Worm (Caenorhabditis elegans) whole organism, late embryonic: ENCODE measurements around the gene srlf-10.

ENCODE experiments used
- K02D7.2 ChIP-seq: sonication (generic microtip); optimal IDR thresholded peaks from 2 replicates; lab custom pipeline; 2017; ENCODE audit warnings: mild to moderate bottlenecking, missing genetic modification characterization, missing compliant biosample characterization
- T23F11.4 ChIP-seq: fragments of 200-800 bp; sonication (Bioruptor generic); optimal IDR thresholded peaks from 2 replicates; lab custom pipeline; 2018; ENCODE audit warnings: mild to moderate bottlenecking, missing genetic modification characterization, missing compliant biosample characterization
- ceh-18 ChIP-seq: sonication (generic microtip); optimal IDR thresholded peaks from 2 replicates; lab custom pipeline; 2016; ENCODE audit warnings: missing genetic modification characterization, missing compliant biosample characterization
- ceh-19 ChIP-seq: fragments of 200-800 bp; sonication (Bioruptor generic); optimal IDR thresholded peaks from 2 replicates; lab custom pipeline; 2018; ENCODE audit warnings: mild to moderate bottlenecking, missing genetic modification characterization, missing compliant biosample characterization
- ceh-22 ChIP-seq: sonication (generic microtip); optimal IDR thresholded peaks from 2 replicates; lab custom pipeline; 2017; ENCODE audit warnings: missing biosample characterization, missing genetic modification characterization
- ceh-30 ChIP-seq: fragments of 150-350 bp; optimal IDR thresholded peaks from 2 replicates; lab custom pipeline; 2014; ENCODE audit warnings: missing biosample characterization, missing genetic modification characterization
- ceh-31 ChIP-seq: sonication (generic microtip); optimal IDR thresholded peaks from 2 replicates; lab custom pipeline; 2016; ENCODE audit warnings: missing genetic modification characterization, missing compliant biosample characterization
- ceh-6 ChIP-seq: fragments of 200-800 bp; sonication (Bioruptor generic); optimal IDR thresholded peaks from 2 replicates; lab custom pipeline; 2018; ENCODE audit warnings: mild to moderate bottlenecking, missing genetic modification characterization, missing compliant biosample characterization
- ceh-9 ChIP-seq: sonication (generic microtip); optimal IDR thresholded peaks from 2 replicates; lab custom pipeline; 2016; ENCODE audit warnings: mild to moderate bottlenecking, missing genetic modification characterization, inconsistent platforms, missing compliant biosample characterization
- dmd-4 ChIP-seq: sonication (generic microtip); optimal IDR thresholded peaks from 2 replicates; lab custom pipeline; 2016; ENCODE audit warnings: borderline replicate concordance, missing genetic modification characterization, missing compliant biosample characterization
- elt-2 ChIP-seq: sonication (generic microtip); optimal IDR thresholded peaks from 2 replicates; lab custom pipeline; 2016; ENCODE audit warnings: missing genetic modification reagents, missing genetic modification characterization, missing compliant biosample characterization
- ets-4 ChIP-seq: sonication (generic microtip); optimal IDR thresholded peaks from 2 replicates; lab custom pipeline; 2016; ENCODE audit warnings: missing genetic modification characterization, missing compliant biosample characterization
- fax-1 ChIP-seq: sonication (generic microtip); optimal IDR thresholded peaks from 2 replicates; lab custom pipeline; 2016; ENCODE audit warnings: missing genotype, missing genetic modification characterization, missing compliant biosample characterization
- fkh-10 ChIP-seq: fragments of 150-350 bp; optimal IDR thresholded peaks from 2 replicates; lab custom pipeline; 2014; ENCODE audit warnings: missing biosample characterization, missing genetic modification reagents, missing genetic modification characterization
- fkh-6 ChIP-seq: sonication (generic microtip); optimal IDR thresholded peaks from 2 replicates; lab custom pipeline; 2016; ENCODE audit warnings: missing genetic modification characterization, missing compliant biosample characterization
- hlh-13 ChIP-seq: fragments of 200-800 bp; sonication (Bioruptor generic); optimal IDR thresholded peaks from 2 replicates; lab custom pipeline; 2018; ENCODE audit warnings: mild to moderate bottlenecking, missing genetic modification characterization, missing compliant biosample characterization
- hlh-15 ChIP-seq: sonication (generic microtip); optimal IDR thresholded peaks from 2 replicates; lab custom pipeline; 2016; ENCODE audit warnings: missing genetic modification characterization, missing compliant biosample characterization
- hlh-30 ChIP-seq: sonication (generic microtip); optimal IDR thresholded peaks from 2 replicates; lab custom pipeline; 2017; ENCODE audit warnings: antibody characterized with exemption, missing genetic modification characterization, missing compliant biosample characterization; ENCODE audit not compliant: insufficient read depth
- lim-6 ChIP-seq: sonication (generic microtip); optimal IDR thresholded peaks from 2 replicates; lab custom pipeline; 2016; ENCODE audit warnings: missing genetic modification characterization, missing compliant biosample characterization
- madf-2 ChIP-seq: sonication (generic microtip); optimal IDR thresholded peaks from 2 replicates; lab custom pipeline; 2017; ENCODE audit warnings: missing genetic modification characterization, missing compliant biosample characterization
- nfya-1 ChIP-seq: sonication (generic microtip); optimal IDR thresholded peaks from 2 replicates; lab custom pipeline; 2017; ENCODE audit warnings: missing genetic modification characterization, mild to moderate bottlenecking, missing compliant biosample characterization, antibody characterized with exemption, moderate library complexity
- nhr-11 ChIP-seq: fragments of 150-350 bp; optimal IDR thresholded peaks from 2 replicates; lab custom pipeline; 2014; ENCODE audit warnings: missing biosample characterization, missing genetic modification characterization
- odd-2 ChIP-seq: sonication (generic microtip); optimal IDR thresholded peaks from 2 replicates; lab custom pipeline; 2017; ENCODE audit warnings: antibody characterized with exemption, mild to moderate bottlenecking, missing genetic modification characterization, missing compliant biosample characterization
- pag-3 ChIP-seq: sonication (generic microtip); optimal IDR thresholded peaks from 2 replicates; lab custom pipeline; 2016; ENCODE audit warnings: missing compliant biosample characterization, missing genetic modification characterization, borderline replicate concordance
- pat-9 ChIP-seq: fragments of 200-800 bp; sonication (Bioruptor generic); optimal IDR thresholded peaks from 2 replicates; lab custom pipeline; 2018; ENCODE audit warnings: mild to moderate bottlenecking, missing genetic modification characterization, moderate library complexity, missing compliant biosample characterization
- pha-2 ChIP-seq: sonication (generic microtip); optimal IDR thresholded peaks from 2 replicates; lab custom pipeline; 2017; ENCODE audit warnings: mild to moderate bottlenecking, missing genetic modification characterization, missing compliant biosample characterization
- pha-4 ChIP-seq: fragments of 150-350 bp; optimal IDR thresholded peaks from 2 replicates; lab custom pipeline; 2018; ENCODE audit warnings: missing biosample characterization, missing genetic modification reagents, missing genetic modification characterization
- pros-1 ChIP-seq: fragments of 150-350 bp; optimal IDR thresholded peaks from 2 replicates; lab custom pipeline; 2014; ENCODE audit warnings: missing biosample characterization, missing genetic modification reagents, missing genetic modification characterization
- rnt-1 ChIP-seq: sonication (generic microtip); optimal IDR thresholded peaks from 2 replicates; lab custom pipeline; 2016; ENCODE audit warnings: missing genetic modification characterization, missing compliant biosample characterization
- sox-2 ChIP-seq: fragments of 200-800 bp; sonication (Bioruptor generic); IDR thresholded peaks from 2 replicates; pipeline ENCODE4 v1.3.6; 2022; ENCODE audit warnings: missing genetic modification reagents, missing genetic modification characterization, missing compliant biosample characterization
- syd-9 ChIP-seq: sonication (generic microtip); optimal IDR thresholded peaks from 2 replicates; lab custom pipeline; 2016; ENCODE audit warnings: mild to moderate bottlenecking, missing genetic modification characterization, moderate library complexity, missing compliant biosample characterization
- tbx-7 ChIP-seq: sonication (generic microtip); optimal IDR thresholded peaks from 2 replicates; lab custom pipeline; 2016; ENCODE audit warnings: missing genotype, missing genetic modification characterization, missing compliant biosample characterization
- ttx-3 ChIP-seq: sonication (generic microtip); optimal IDR thresholded peaks from 2 replicates; lab custom pipeline; 2016; ENCODE audit warnings: missing genetic modification reagents, missing genetic modification characterization, missing compliant biosample characterization
- unc-42 ChIP-seq: sonication (generic microtip); optimal IDR thresholded peaks from 2 replicates; lab custom pipeline; 2016; ENCODE audit warnings: missing genotype, missing genetic modification characterization, missing compliant biosample characterization
- unc-86 ChIP-seq: sonication (generic microtip); optimal IDR thresholded peaks from 2 replicates; lab custom pipeline; 2016; ENCODE audit warnings: missing genetic modification characterization, missing compliant biosample characterization
- zip-5 ChIP-seq: sonication (generic microtip); optimal IDR thresholded peaks from 2 replicates; lab custom pipeline; 2016; ENCODE audit warnings: missing genetic modification characterization, missing compliant biosample characterization

srlf-10 gene

ce11 chrIII:13376304-13376760 is 25.7 kb upstream of the srlf-10 start, which contains the start of gene lis-1:
Gene lis-1, minus strand, starts transcription at chrIII:13376710.
- peak; percentile 12 for TF ChIP-seq ceh-31 (tag; lab: Kevin White, UChicago)
- TF ChIP-seq unc-42, result peak; percentile 83
- no peak for TF ChIP-seq pat-9 (tag; lab: Kevin White, UChicago)
- TF ChIP-seq ceh-18 (tag; lab: Kevin White, UChicago), result no peak
- TF ChIP-seq pag-3 (tag; lab: Kevin White, UChicago), result no peak
- no peak for TF ChIP-seq fax-1 (tag; lab: Kevin White, UChicago)
- TF ChIP-seq K02D7.2, result no peak
- no peak for TF ChIP-seq syd-9 (tag; lab: Kevin White, UChicago)
- TF ChIP-seq, all 69 proteins: peak for 2

ce11 chrIII:13377249-13377648 is 24.8 kb upstream of the srlf-10 start:
- no peak for TF ChIP-seq pha-2 (tag; lab: Kevin White, UChicago)
- TF ChIP-seq nfya-1, result peak; percentile 83
- no peak for TF ChIP-seq K02D7.2
- TF ChIP-seq pat-9 (tag; lab: Kevin White, UChicago), result no peak
- no peak for TF ChIP-seq sox-2 (GFP tag; lab: Robert Waterston, UW)
- peak; percentile 9 for TF ChIP-seq unc-42
- TF ChIP-seq pros-1 (tag; lab: Kevin White, UChicago), result no peak
- no peak for TF ChIP-seq ceh-19 (GFP tag; lab: Kevin White, UChicago)
- TF ChIP-seq ceh-31 (tag; lab: Kevin White, UChicago), result peak; percentile 15
- TF ChIP-seq elt-2 (tag; lab: Kevin White, UChicago), result peak; percentile 25

ce11 chrIII:13378242-13378641 is 23.8 kb upstream of the srlf-10 start, which contains the start of gene T03F6.10:
Gene T03F6.10, minus strand, starts transcription at chrIII:13378342.
- TF ChIP-seq ceh-18 (tag; lab: Kevin White, UChicago) (no peak), hlh-13 (no peak), lim-6 (tag; lab: Kevin White, UChicago) (no peak), ceh-19 (GFP tag; lab: Kevin White, UChicago) (no peak), T23F11.4 (GFP tag; lab: Kevin White, UChicago) (no peak), pag-3 (tag; lab: Kevin White, UChicago) (no peak), hlh-15 (tag; lab: Kevin White, UChicago) (no peak), hlh-30 (tag; lab: Kevin White, UChicago) (no peak), ttx-3 (tag; lab: Kevin White, UChicago) (no peak), sox-2 (GFP tag; lab: Robert Waterston, UW) (no peak), tbx-7 (tag; lab: Kevin White, UChicago) (no peak), pha-2 (tag; lab: Kevin White, UChicago) (no peak), nhr-11 (tag; lab: Kevin White, UChicago) (no peak), ceh-6 (no peak), ceh-22 (tag; lab: Kevin White, UChicago) (no peak), pha-4 (tag; lab: Kevin White, UChicago) (no peak), dmd-4 (tag; lab: Kevin White, UChicago) (no peak), ets-4 (no peak), rnt-1 (tag; lab: Kevin White, UChicago) (no peak), pat-9 (tag; lab: Kevin White, UChicago) (no peak)
- TF ChIP-seq, all 69 proteins: peak for 0

- TF ChIP-seq madf-2 (tag; lab: Kevin White, UChicago) (no peak), ceh-9 (tag; lab: Kevin White, UChicago) (no peak), pros-1 (tag; lab: Kevin White, UChicago) (no peak), unc-86 (tag; lab: Kevin White, UChicago) (no peak), pat-9 (tag; lab: Kevin White, UChicago) (no peak)
Observed at ce11 chrIII:13380196-13380595, 21.8 kb upstream of the srlf-10 start, which contains the start of gene T03F6.6. Gene T03F6.6, minus strand, starts transcription at chrIII:13380296.

ce11 chrIII:13380881-13381280 is 21.1 kb upstream of the srlf-10 start:
- TF ChIP-seq ceh-9 (tag; lab: Kevin White, UChicago), result no peak
- TF ChIP-seq fkh-6 (tag; lab: Kevin White, UChicago), result no peak
- no peak for TF ChIP-seq pha-4 (tag; lab: Kevin White, UChicago)
- no peak for TF ChIP-seq fkh-10 (GFP tag; lab: Kevin White, UChicago)
- no peak for TF ChIP-seq ceh-30 (tag; lab: Kevin White, UChicago)
- no peak for TF ChIP-seq unc-42
- TF ChIP-seq lim-6 (tag; lab: Kevin White, UChicago), result no peak
- no peak for TF ChIP-seq odd-2 (tag; lab: Kevin White, UChicago)
- TF ChIP-seq zip-5 (tag; lab: Kevin White, UChicago), result no peak
- no peak for TF ChIP-seq hlh-30 (tag; lab: Kevin White, UChicago)
- no peak for TF ChIP-seq nfya-1
